Worm (Caenorhabditis elegans): ENCODE data around the gene srbc-22.

- no peak for TF ChIP-seq nhr-237 (tag; optimal IDR thresholded peaks at IDR 0.05)
- no peak for TF ChIP-seq tbx-2 (tag; optimal IDR thresholded peaks at IDR 0.05)
- no peak for TF ChIP-seq pha-4 (tag; optimal IDR thresholded peaks at IDR 0.05)
- peak; percentile 68 for TF ChIP-seq nfya-1 (tag; optimal IDR thresholded peaks at IDR 0.05; ENCODE audit: insufficient read depth)
- no peak for TF ChIP-seq lin-39 (tag; optimal IDR thresholded peaks at IDR 0.05)
- TF ChIP-seq fos-1 (tag; optimal IDR thresholded peaks at IDR 0.05) = no peak
- no peak for TF ChIP-seq unc-62 (GFP tag; optimal IDR thresholded peaks at IDR 0.05)
- TF ChIP-seq skn-1 (tag; optimal IDR thresholded peaks at IDR 0.05) = no peak
- TF ChIP-seq ZK546.5 (tag; optimal IDR thresholded peaks at IDR 0.05) = no peak
- no peak for TF ChIP-seq elt-3 (tag; optimal IDR thresholded peaks at IDR 0.05)
- TF ChIP-seq nhr-12 (tag; optimal IDR thresholded peaks at IDR 0.05) = no peak
- TF ChIP-seq fkh-10 (GFP tag; optimal IDR thresholded peaks at IDR 0.05) = no peak
- TF ChIP-seq ceh-16 (tag; optimal IDR thresholded peaks at IDR 0.05) = no peak
- no peak for TF ChIP-seq ztf-11 (tag; optimal IDR thresholded peaks at IDR 0.05)
Measured at ce11 chrV:2187864-2188345, 31.0 kb downstream of the srbc-22 start, which contains the start of gene Y5H2B.3.
